Worm (Caenorhabditis elegans): ENCODE results near the gene tag-278.

Gene tag-278

ce11 chrX:3678507-3679175 lies 10.4 kb downstream of the tag-278 start, which contains the start of gene tag-52 (continued):
- TF ChIP-seq C34B4.2 (tag; optimal IDR thresholded peaks at IDR 0.05), result no peak
- TF ChIP-seq vab-15 (tag; optimal IDR thresholded peaks at IDR 0.05), result no peak
- TF ChIP-seq ceh-82 (tag; optimal IDR thresholded peaks at IDR 0.05), result no peak
- TF ChIP-seq fkh-8 (tag; optimal IDR thresholded peaks at IDR 0.05), result peak; percentile 17
- no peak for TF ChIP-seq zag-1 (tag; optimal IDR thresholded peaks at IDR 0.05)
- TF ChIP-seq xbp-1 (tag; optimal IDR thresholded peaks at IDR 0.05), result no peak
- no peak for TF ChIP-seq ama-1 (optimal IDR thresholded peaks at IDR 0.05)
- TF ChIP-seq nhr-47 (tag; optimal IDR thresholded peaks at IDR 0.05), result peak; percentile 27
- no peak for TF ChIP-seq nhr-76 (tag; optimal IDR thresholded peaks at IDR 0.05)
- TF ChIP-seq unc-30 (tag; optimal IDR thresholded peaks at IDR 0.05), result no peak
- no peak for TF ChIP-seq ztf-4 (tag; optimal IDR thresholded peaks at IDR 0.05)
- no peak for TF ChIP-seq grh-1 (GFP tag; IDR thresholded peaks at IDR 0.05)
- no peak for TF ChIP-seq ets-5 (GFP tag; IDR thresholded peaks at IDR 0.05)
- no peak for TF ChIP-seq fos-1 (tag; optimal IDR thresholded peaks at IDR 0.05)
- TF ChIP-seq skn-1 (tag; optimal IDR thresholded peaks at IDR 0.05), result no peak
- peak; percentile 39 for TF ChIP-seq nhr-90 (tag; optimal IDR thresholded peaks at IDR 0.05; ENCODE audit: poor library complexity)
- TF ChIP-seq irx-1 (tag; optimal IDR thresholded peaks at IDR 0.05), result no peak
- no peak for TF ChIP-seq mef-2 (tag; optimal IDR thresholded peaks at IDR 0.05)
- TF ChIP-seq ceh-90 (tag; optimal IDR thresholded peaks at IDR 0.05), result no peak
- no peak for TF ChIP-seq nhr-84 (tag; optimal IDR thresholded peaks at IDR 0.05)
- no peak for TF ChIP-seq snpc-4 (tag; optimal IDR thresholded peaks at IDR 0.05)
- TF ChIP-seq unc-98 (GFP tag; IDR thresholded peaks at IDR 0.05), result no peak
- no peak for TF ChIP-seq sox-4 (tag; optimal IDR thresholded peaks at IDR 0.05)
- no peak for TF ChIP-seq aha-1 (tag; optimal IDR thresholded peaks at IDR 0.05)
- peak; percentile 26 for TF ChIP-seq rnt-1 (tag; optimal IDR thresholded peaks at IDR 0.05)
- TF ChIP-seq nhr-20 (tag; optimal IDR thresholded peaks at IDR 0.05), result peak; percentile 74
- no peak for TF ChIP-seq aly-2 (tag; optimal IDR thresholded peaks at IDR 0.05)
- no peak for TF ChIP-seq fkh-4 (tag; optimal IDR thresholded peaks at IDR 0.05; ENCODE audit: borderline replicate concordance)
- peak in 1 of 2 experiments; percentile 65 for TF ChIP-seq efl-1 (optimal IDR thresholded peaks at IDR 0.05)
- peak; percentile 68 to 97 for TF ChIP-seq efl-1 (GFP tag; optimal IDR thresholded peaks at IDR 0.05 in 1 of 2)
- TF ChIP-seq jun-1 (tag; optimal IDR thresholded peaks at IDR 0.05), result no peak
- TF ChIP-seq fkh-10 (GFP tag; optimal IDR thresholded peaks at IDR 0.05), result no peak
- TF ChIP-seq lin-15B (tag; optimal IDR thresholded peaks at IDR 0.05), result no peak
- no peak for TF ChIP-seq pqm-1 (tag; optimal IDR thresholded peaks at IDR 0.05)
- peak; percentile 16 for TF ChIP-seq C16A3.4 (tag; optimal IDR thresholded peaks at IDR 0.05)
- TF ChIP-seq dsc-1 (tag; optimal IDR thresholded peaks at IDR 0.05), result no peak
- no peak for TF ChIP-seq Y116A8C.19 (tag; optimal IDR thresholded peaks at IDR 0.05; ENCODE audit: borderline replicate concordance)
- no peak for TF ChIP-seq ceh-88 (GFP tag; IDR thresholded peaks at IDR 0.05)
- peak in 2 of 6 experiments; percentile 35 to 39 for TF ChIP-seq elt-3 (tag; optimal IDR thresholded peaks at IDR 0.05)
- no peak for TF ChIP-seq tlp-1 (tag; optimal IDR thresholded peaks at IDR 0.05)
- no peak for TF ChIP-seq nhr-11 (tag; optimal IDR thresholded peaks at IDR 0.05)
- TF ChIP-seq isw-1 (GFP tag; IDR thresholded peaks at IDR 0.05), result no peak
- TF ChIP-seq mdl-1 (tag; optimal IDR thresholded peaks at IDR 0.05), result peak in 1 of 2 experiments; percentile 33
- TF ChIP-seq nhr-77 (tag; optimal IDR thresholded peaks at IDR 0.05), result no peak
- no peak for TF ChIP-seq sptf-1 (tag; optimal IDR thresholded peaks at IDR 0.05)
- TF ChIP-seq egl-27 (tag; optimal IDR thresholded peaks at IDR 0.05), result no peak
- TF ChIP-seq zip-4 (GFP tag; optimal IDR thresholded peaks at IDR 0.05), result no peak
- TF ChIP-seq lin-35 (GFP tag; optimal IDR thresholded peaks at IDR 0.05), result peak; percentile 39 to 66

Data from whole organism, L1 larva.